Worm (Caenorhabditis elegans) whole organism, young adult: ENCODE measurements around the gene C06G4.6.

Experiments used
- C06A6.2 ChIP-seq: fragments of 200-800 bp; sonication (Bioruptor generic); conservative IDR thresholded peaks from 2 replicates; pipeline ENCODE4 v1.3.6; 2022; ENCODE audit warnings: missing genetic modification characterization, missing compliant biosample characterization
- C17E4.6 ChIP-seq: fragments of 200-800 bp; sonication (Bioruptor generic); IDR thresholded peaks from 2 replicates; pipeline ENCODE4 v1.3.6; 2022; ENCODE audit warnings: missing genetic modification reagents, missing genetic modification characterization, missing compliant biosample characterization
- F37B4.10 ChIP-seq: fragments of 200-800 bp; sonication (Bioruptor generic); IDR thresholded peaks from 2 replicates; pipeline ENCODE4 v1.3.6; 2022; ENCODE audit warnings: missing genetic modification characterization, missing compliant biosample characterization
- F52B5.7 ChIP-seq: sonication (generic microtip); optimal IDR thresholded peaks from 2 replicates; lab custom pipeline; 2016; ENCODE audit warnings: mild to moderate bottlenecking, missing genetic modification characterization, missing compliant biosample characterization
- T07F8.4 ChIP-seq: sonication (generic microtip); optimal IDR thresholded peaks from 2 replicates; lab custom pipeline; 2016; ENCODE audit warnings: mild to moderate bottlenecking, missing genetic modification characterization, moderate library complexity, missing compliant biosample characterization
- T26A5.8 ChIP-seq: sonication (generic microtip); optimal IDR thresholded peaks from 2 replicates; lab custom pipeline; 2016; ENCODE audit warnings: missing genetic modification characterization, missing compliant biosample characterization
- Y53F4B.3 ChIP-seq: fragments of 200-800 bp; sonication (Bioruptor generic); IDR thresholded peaks from 2 replicates; pipeline ENCODE4 v1.3.6; 2022; ENCODE audit warnings: missing genetic modification reagents, missing genetic modification characterization, missing compliant biosample characterization
- Y56A3A.18 ChIP-seq: fragments of 200-800 bp; sonication (Bioruptor generic); IDR thresholded peaks from 2 replicates; pipeline ENCODE4 v1.3.6; 2022; ENCODE audit warnings: missing genetic modification reagents, missing genetic modification characterization, missing compliant biosample characterization
- Y67H2A.10 ChIP-seq: fragments of 200-800 bp; sonication (Bioruptor generic); conservative IDR thresholded peaks from 2 replicates; pipeline ENCODE4 v1.3.6; 2022; ENCODE audit warnings: missing genetic modification reagents, missing genetic modification characterization, missing compliant biosample characterization
- ama-1 ChIP-seq, 3 experiments: fragments of 150-350 bp in 1 of 3; sonication (generic microtip) in 2 of 3; optimal IDR thresholded peaks; 2 replicates each; lab custom pipeline; 2014 to 2018; ENCODE audit warnings: missing biosample characterization in 2 of 3, missing genetic modification characterization in 2 of 3, missing genetic modification reagents in 2 of 3
- aptf-2 ChIP-seq: fragments of 200-800 bp; sonication (Bioruptor generic); conservative IDR thresholded peaks from 2 replicates; pipeline ENCODE4 v1.3.6; 2022; ENCODE audit warnings: missing genetic modification reagents, missing genetic modification characterization, missing compliant biosample characterization
- athp-1 ChIP-seq: sonication (generic microtip); optimal IDR thresholded peaks from 2 replicates; lab custom pipeline; 2017; ENCODE audit warnings: mild to moderate bottlenecking, missing genetic modification characterization, missing compliant biosample characterization
- attf-3 ChIP-seq: fragments of 200-800 bp; sonication (Bioruptor generic); conservative IDR thresholded peaks from 2 replicates; pipeline ENCODE4 v1.3.6; 2022; ENCODE audit warnings: missing genetic modification reagents, missing genetic modification characterization, missing compliant biosample characterization
- bed-2 ChIP-seq: fragments of 200-800 bp; sonication (Bioruptor generic); IDR thresholded peaks from 2 replicates; pipeline ENCODE4 v1.3.6; 2022; ENCODE audit warnings: missing genetic modification reagents, missing genetic modification characterization, missing compliant biosample characterization
- cebp-1 ChIP-seq, 2 experiments: fragments of 200-800 bp in 1 of 2; sonication (Bioruptor generic) in 1 of 2; sonication (generic microtip) in 1 of 2; IDR thresholded peaks in 1 of 2; optimal IDR thresholded peaks in 1 of 2; 2 replicates each; pipeline versions ENCODE4 v1.3.6 to Lab custom; 2017 to 2022; ENCODE audit warnings: missing compliant biosample characterization in 2 of 2, missing genetic modification characterization in 2 of 2, mild to moderate bottlenecking in 1 of 2, missing genetic modification reagents in 1 of 2, moderate library complexity in 1 of 2
- ceh-40 ChIP-seq: fragments of 200-800 bp; sonication (Bioruptor generic); IDR thresholded peaks from 2 replicates; pipeline ENCODE4 v1.3.6; 2022; ENCODE audit warnings: missing genetic modification characterization, missing compliant biosample characterization
- ceh-91 ChIP-seq: fragments of 200-800 bp; sonication (Bioruptor generic); IDR thresholded peaks from 2 replicates; pipeline ENCODE4 v1.3.6; 2022; ENCODE audit warnings: missing genetic modification reagents, missing genetic modification characterization, missing compliant biosample characterization
- ets-4 ChIP-seq: fragments of 200-800 bp; sonication (Bioruptor generic); optimal IDR thresholded peaks from 2 replicates; lab custom pipeline; 2018; ENCODE audit warnings: mild to moderate bottlenecking, missing genetic modification characterization, missing compliant biosample characterization
- fkh-3 ChIP-seq: sonication (generic microtip); optimal IDR thresholded peaks from 2 replicates; lab custom pipeline; 2016; ENCODE audit warnings: mild to moderate bottlenecking, missing genetic modification characterization, missing compliant biosample characterization
- him-1 ChIP-seq: sonication (generic microtip); optimal IDR thresholded peaks from 2 replicates; lab custom pipeline; 2016; ENCODE audit warnings: missing genotype, missing genetic modification reagents, missing genetic modification characterization, missing compliant biosample characterization
- hmg-1.2 ChIP-seq: fragments of 200-800 bp; sonication (Bioruptor generic); IDR thresholded peaks from 2 replicates; pipeline ENCODE4 v1.3.6; 2022; ENCODE audit warnings: missing genetic modification reagents, missing genetic modification characterization, missing compliant biosample characterization
- hrde-1 ChIP-seq: sonication (generic microtip); optimal IDR thresholded peaks from 2 replicates; lab custom pipeline; 2016; ENCODE audit warnings: missing genetic modification characterization, mild to moderate bottlenecking, missing compliant biosample characterization, moderate library complexity, missing genotype, missing genetic modification reagents, borderline replicate concordance
- let-607 ChIP-seq, 2 experiments: fragments of 200-800 bp in 1 of 2; sonication (Bioruptor generic) in 1 of 2; sonication (generic microtip) in 1 of 2; optimal IDR thresholded peaks; 2 replicates each; lab custom pipeline; 2016 to 2018; ENCODE audit warnings: mild to moderate bottlenecking in 2 of 2, missing compliant biosample characterization in 2 of 2, missing genetic modification characterization in 2 of 2, moderate library complexity in 2 of 2, missing genotype in 1 of 2
- lin-54 ChIP-seq: fragments of 200-800 bp; sonication (Bioruptor generic); optimal IDR thresholded peaks from 2 replicates; lab custom pipeline; 2018; ENCODE audit warnings: mild to moderate bottlenecking, missing genetic modification characterization, missing compliant biosample characterization
- lsy-27 ChIP-seq: sonication (generic microtip); optimal IDR thresholded peaks from 2 replicates; lab custom pipeline; 2017; ENCODE audit warnings: missing genetic modification characterization, mild to moderate bottlenecking, missing compliant biosample characterization, antibody characterized with exemption, missing genotype, borderline replicate concordance; ENCODE audit not compliant: insufficient read depth
- madf-3 ChIP-seq: fragments of 200-800 bp; sonication (Bioruptor generic); IDR thresholded peaks from 2 replicates; pipeline ENCODE4 v1.3.6; 2022; ENCODE audit warnings: missing genetic modification reagents, missing genetic modification characterization, missing compliant biosample characterization
- madf-6 ChIP-seq: fragments of 200-800 bp; sonication (Bioruptor generic); IDR thresholded peaks from 2 replicates; pipeline ENCODE4 v1.3.6; 2022; ENCODE audit warnings: missing genetic modification reagents, missing genetic modification characterization, missing compliant biosample characterization
- nfyb-1 ChIP-seq: fragments of 200-800 bp; sonication (Bioruptor generic); IDR thresholded peaks from 2 replicates; pipeline ENCODE4 v1.3.6; 2022; ENCODE audit warnings: missing genetic modification reagents, missing genetic modification characterization, missing compliant biosample characterization
- nhr-80 ChIP-seq: sonication (generic microtip); optimal IDR thresholded peaks from 2 replicates; lab custom pipeline; 2016; ENCODE audit warnings: missing genetic modification characterization, missing compliant biosample characterization
- pbrm-1 ChIP-seq: fragments of 200-800 bp; sonication (Bioruptor generic); IDR thresholded peaks from 2 replicates; pipeline ENCODE4 v1.3.6; 2022; ENCODE audit warnings: missing genetic modification reagents, missing genetic modification characterization, missing compliant biosample characterization
- sea-2 ChIP-seq: fragments of 200-800 bp; sonication (Bioruptor generic); IDR thresholded peaks from 2 replicates; pipeline ENCODE4 v1.3.6; 2022; ENCODE audit warnings: missing genetic modification characterization, missing compliant biosample characterization
- snpc-1.3 ChIP-seq: sonication (generic microtip); optimal IDR thresholded peaks from 2 replicates; lab custom pipeline; 2017; ENCODE audit warnings: missing genetic modification characterization, mild to moderate bottlenecking, missing compliant biosample characterization, antibody characterized with exemption, moderate library complexity, missing genotype, missing genetic modification reagents; ENCODE audit not compliant: insufficient read depth
- unc-130 ChIP-seq: sonication (generic microtip); optimal IDR thresholded peaks from 2 replicates; lab custom pipeline; 2016; ENCODE audit warnings: missing genetic modification reagents, missing genetic modification characterization, missing compliant biosample characterization

C06G4.6 gene

ce11 chrIII:8001557-8001956 lies 2.6 kb upstream of the C06G4.6 start:
- TF ChIP-seq Y67H2A.10 (no peak), Y53F4B.3 (GFP tag; lab: Robert Waterston, UW) (no peak), T07F8.4 (tag; lab: Kevin White, UChicago) (no peak), bed-2 (no peak), ama-1 (optimal IDR thresholded peaks at IDR 0.05; lab: Kevin White, UChicago) (no peak), ama-1 (GFP tag; optimal IDR thresholded peaks at IDR 0.05; lab: Kevin White, UChicago) (no peak)
- TF ChIP-seq, all 124 proteins: peak for 0

- TF ChIP-seq madf-3 (GFP tag; lab: Robert Waterston, UW) (peak; percentile 97), nhr-80 (peak; percentile 15), C06A6.2 (GFP tag; lab: Robert Waterston, UW) (no peak)
- TF ChIP-seq, all 124 proteins: peak for 2
These were observed 5.6 kb downstream of the C06G4.6 start, which contains the start of gene cit-1.1 for ce11 chrIII:8009769-8010168. cit-1.1 (minus strand) TSS chrIII:8009821.

ce11 chrIII:8010260-8010822 lies 6.2 kb downstream of the C06G4.6 start, which contains the start of gene cit-1.2:
cit-1.2 (plus strand) TSS chrIII:8010772.
- no peak for TF ChIP-seq sea-2 (GFP tag; lab: Robert Waterston, UW)
- TF ChIP-seq let-607 (tag; optimal IDR thresholded peaks at IDR 0.05; lab: Kevin White, UChicago), result no peak
- no peak for TF ChIP-seq ceh-40
- no peak for TF ChIP-seq C17E4.6 (GFP tag; lab: Robert Waterston, UW)
- no peak for TF ChIP-seq lsy-27
- TF ChIP-seq aptf-2, result no peak
- no peak for TF ChIP-seq Y56A3A.18
- no peak for TF ChIP-seq fkh-3 (tag; lab: Kevin White, UChicago)
- no peak for TF ChIP-seq ets-4 (GFP tag; lab: Kevin White, UChicago)
- no peak for TF ChIP-seq F52B5.7 (tag; lab: Kevin White, UChicago)
- peak; percentile 23; the same call in 1 of the 2 replicates for TF ChIP-seq cebp-1 (GFP tag; IDR thresholded peaks at IDR 0.05; lab: Robert Waterston, UW)
- peak; percentile 67 for TF ChIP-seq cebp-1 (tag; optimal IDR thresholded peaks at IDR 0.05; lab: Kevin White, UChicago)
- TF ChIP-seq hmg-1.2 (GFP tag; lab: Robert Waterston, UW), result no peak
- 0 out of 2 replicates have a peak, but pooled peaks have one; percentile 30 for TF ChIP-seq nfyb-1 (GFP tag; lab: Robert Waterston, UW)
- TF ChIP-seq attf-3, result no peak
- no peak for TF ChIP-seq snpc-1.3 (tag; lab: Kevin White, UChicago)
- no peak for TF ChIP-seq F37B4.10 (GFP tag; lab: Robert Waterston, UW)
- no peak for TF ChIP-seq ceh-91 (GFP tag; lab: Robert Waterston, UW)
- no peak for TF ChIP-seq lin-54 (GFP tag; lab: Kevin White, UChicago)
- TF ChIP-seq pbrm-1 (GFP tag; lab: Robert Waterston, UW), result 0 out of 2 replicates have a peak, but pooled peaks have one; percentile 19
- TF ChIP-seq, all 124 proteins: peak for 3

ce11 chrIII:8013582-8013981 lies 9.4 kb downstream of the C06G4.6 start:
- TF ChIP-seq T26A5.8 (tag; lab: Kevin White, UChicago), result no peak
- TF ChIP-seq madf-6, result 0 out of 2 replicates have a peak, but pooled peaks have one; percentile 23
- TF ChIP-seq athp-1 (tag; lab: Kevin White, UChicago), result peak; percentile 31
- peak; percentile 3 for TF ChIP-seq unc-130 (GFP tag; lab: Kevin White, UChicago)
- TF ChIP-seq him-1 (tag; lab: Kevin White, UChicago), result peak; percentile 91
- TF ChIP-seq hrde-1 (tag; lab: Kevin White, UChicago), result peak; percentile 25
